Fruit fly (Drosophila melanogaster): ENCODE results near the gene Dys.

Gene Dys

dm6 chr3R:19508388-19509185 lies 47.7 kb downstream of the Dys start (continued):
- TF ChIP-seq Fer1 (GFP tag; optimal IDR thresholded peaks at IDR 0.05) (peak; percentile 54), CG9876 (GFP tag; optimal IDR thresholded peaks at IDR 0.05) (no peak), CG3281 (GFP tag; optimal IDR thresholded peaks at IDR 0.05) (peak; percentile 18), hkb (optimal IDR thresholded peaks at IDR 0.05) (no peak), hkb (GFP tag; IDR thresholded peaks at IDR 0.05) (0 out of 2 replicates have a peak, but pooled peaks have one; percentile 32), CG10274 (GFP tag; optimal IDR thresholded peaks at IDR 0.05) (no peak), Pdp1 (GFP tag; optimal IDR thresholded peaks at IDR 0.05) (no peak), Hr51 (GFP tag; optimal IDR thresholded peaks at IDR 0.05) (peak in 1 of 2 experiments; percentile 50), CG6854 (GFP tag; optimal IDR thresholded peaks at IDR 0.05) (peak; percentile 7), CG17568 (GFP tag; optimal IDR thresholded peaks at IDR 0.05) (no peak), CG17829 (tag; optimal IDR thresholded peaks at IDR 0.05) (no peak), z (GFP tag; IDR thresholded peaks at IDR 0.05) (no peak), CG9727 (GFP tag; optimal IDR thresholded peaks at IDR 0.05) (peak; percentile 18), NC2β (GFP tag; optimal IDR thresholded peaks at IDR 0.05) (no peak), CG11398 (GFP tag; optimal IDR thresholded peaks at IDR 0.05) (no peak), CG31441 (GFP tag; IDR thresholded peaks at IDR 0.05) (0 out of 2 replicates have a peak, but pooled peaks have one; percentile 21), HLHmδ (GFP tag; optimal IDR thresholded peaks at IDR 0.05) (no peak), aop (GFP tag; IDR thresholded peaks at IDR 0.05) (no peak), CG2120 (GFP tag; optimal IDR thresholded peaks at IDR 0.05) (peak; percentile 8), sd (tag; optimal IDR thresholded peaks at IDR 0.05) (peak; percentile 60)

DNA sequence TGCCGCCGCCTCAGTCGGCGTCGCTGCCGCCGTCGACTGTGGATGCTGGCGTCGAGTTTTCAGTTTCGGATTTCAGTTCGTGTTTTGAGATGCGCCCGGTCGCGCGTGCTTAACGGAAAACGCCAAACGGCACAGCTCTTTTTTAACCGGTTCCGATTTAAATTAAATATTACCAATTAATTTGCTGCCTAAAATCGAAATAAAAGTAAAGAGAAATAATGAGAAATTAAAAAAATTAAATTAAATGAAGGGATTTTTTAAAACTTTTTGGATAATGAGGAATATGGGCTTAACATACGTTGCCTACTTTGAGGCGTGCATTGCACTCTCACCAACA lies 48.3 kb downstream of the Dys start:
- TF ChIP-seq Adf1 (GFP tag; IDR thresholded peaks at IDR 0.05) = peak; percentile 98
- TF ChIP-seq Jarid2 (GFP tag; optimal IDR thresholded peaks at IDR 0.05) = peak; percentile 12
- peak; percentile 45; the same call in 1 of the 3 replicates for TF ChIP-seq so (GFP tag; IDR thresholded peaks at IDR 0.05)
- TF ChIP-seq bab2 (GFP tag; optimal IDR thresholded peaks at IDR 0.05) = no peak
- TF ChIP-seq HmgD (GFP tag; optimal IDR thresholded peaks at IDR 0.05) = no peak
- no peak for TF ChIP-seq gem (tag; optimal IDR thresholded peaks at IDR 0.05)
- TF ChIP-seq HLH4C (GFP tag; IDR thresholded peaks at IDR 0.05; ENCODE audit: partially characterized antibody) = 0 out of 3 replicates have a peak, but pooled peaks have one; percentile 8
- peak; percentile 8; the same call in 1 of the 2 replicates for TF ChIP-seq chm (GFP tag; IDR thresholded peaks at IDR 0.05)

DNA sequence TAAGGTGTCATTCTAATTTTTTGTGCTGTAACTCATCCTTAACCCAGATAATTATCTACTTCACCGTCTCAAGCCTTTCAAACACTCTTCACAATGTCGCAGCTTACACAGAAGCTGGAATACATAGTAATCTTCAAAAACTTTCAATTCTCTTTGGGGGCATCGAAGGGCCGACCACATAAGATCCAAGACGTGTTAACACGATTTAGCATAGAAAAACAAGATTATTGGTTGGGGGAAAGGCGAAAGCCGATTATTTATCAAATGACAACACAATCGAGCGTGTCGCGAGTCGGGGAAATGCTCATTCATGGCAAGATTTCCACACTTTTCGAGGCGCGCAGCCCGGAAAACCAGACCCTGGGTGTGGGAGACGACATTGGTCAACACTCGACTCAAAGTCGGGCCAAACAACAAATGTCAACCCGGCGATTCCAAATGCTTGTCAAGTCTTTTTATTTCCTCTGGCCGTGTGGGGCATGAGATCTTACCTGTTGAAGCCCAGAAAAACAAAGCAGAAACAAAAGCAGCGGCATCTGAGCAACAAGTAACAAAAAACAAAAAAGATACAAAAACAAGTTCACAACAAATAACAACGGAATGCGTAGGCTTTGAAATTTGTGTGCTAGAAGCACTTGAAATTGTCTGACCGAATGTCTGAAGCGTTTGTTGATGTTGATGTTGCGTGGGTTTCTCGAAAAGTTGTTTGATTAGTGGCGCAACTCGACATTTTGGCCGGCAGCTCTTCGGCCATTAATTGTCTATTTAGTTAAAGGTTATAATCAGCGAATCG lies 49.6 kb downstream of the Dys start:
- TF ChIP-seq abd-A (tag; optimal IDR thresholded peaks at IDR 0.05) = peak; percentile 45
- no peak for TF ChIP-seq Elba2 (GFP tag; optimal IDR thresholded peaks at IDR 0.05)
- TF ChIP-seq CG13287 (GFP tag; IDR thresholded peaks at IDR 0.05; ENCODE audit: partially characterized antibody) = peak; percentile 14; the same call in 1 of the 2 replicates
- 0 out of 3 replicates have a peak, but pooled peaks have one; percentile 51 for TF ChIP-seq sr (GFP tag; IDR thresholded peaks at IDR 0.05)
- TF ChIP-seq sd (tag; optimal IDR thresholded peaks at IDR 0.05) = peak; percentile 72
- TF ChIP-seq oc (tag; optimal IDR thresholded peaks at IDR 0.05) = peak; percentile 94
- TF ChIP-seq chinmo (GFP tag; IDR thresholded peaks at IDR 0.05; ENCODE audit: partially characterized antibody) = 0 out of 4 replicates have a peak, but pooled peaks have one; percentile 37
- TF ChIP-seq kni (GFP tag; optimal IDR thresholded peaks at IDR 0.05) = peak; percentile 32
- TF ChIP-seq Blimp-1 (GFP tag; optimal IDR thresholded peaks at IDR 0.05) = peak; percentile 5
- no peak for TF ChIP-seq CG10979 (tag; optimal IDR thresholded peaks at IDR 0.05)
- TF ChIP-seq scrt (GFP tag; optimal IDR thresholded peaks at IDR 0.05) = peak; percentile 35
